Fruit fly (Drosophila melanogaster): ENCODE data around the gene ogre.

- TF ChIP-seq rgr (GFP tag; optimal IDR thresholded peaks at IDR 0.05) (no peak), jim (GFP tag; optimal IDR thresholded peaks at IDR 0.05) (no peak)
These were observed 53.7 kb downstream of the ogre start for dm6 chrX:6937417-6937816.
